Fruit fly (Drosophila melanogaster): ENCODE measurements around the gene Vps36.
A peak's percentile ranks its signal among the peaks of the same experiment; 100 is the strongest.

Vps36 gene

dm6 chr3L:13502484-13503109 is 10.3 kb downstream of the Vps36 start, which contains the start of gene Spt20 (continued):
- TF ChIP-seq dmrt99B (tag; optimal IDR thresholded peaks at IDR 0.05) (no peak), Doc3 (GFP tag; IDR thresholded peaks at IDR 0.05; ENCODE audit: partially characterized antibody) (no peak), CG14860 (GFP tag; IDR thresholded peaks at IDR 0.05; ENCODE audit: partially characterized antibody) (0 out of 3 replicates have a peak, but pooled peaks have one; percentile 36), CG2202 (tag; optimal IDR thresholded peaks at IDR 0.05) (no peak), hbn (GFP tag; IDR thresholded peaks at IDR 0.05; ENCODE audit: partially characterized antibody) (peak; percentile 29; the same call in 1 of the 2 replicates), unc-4 (GFP tag; IDR thresholded peaks at IDR 0.05; ENCODE audit: partially characterized antibody) (peak; percentile 55), CG17186 (GFP tag; optimal IDR thresholded peaks at IDR 0.05) (peak; percentile 100), CG14710 (tag; optimal IDR thresholded peaks at IDR 0.05) (peak; percentile 100), NFAT (GFP tag; IDR thresholded peaks at IDR 0.05) (peak; percentile 26; the same call in 1 of the 2 replicates), CG5953 (GFP tag; IDR thresholded peaks at IDR 0.05) (no peak), row (GFP tag; IDR thresholded peaks at IDR 0.05) (peak; percentile 20; the same call in 1 of the 3 replicates), Lhr (GFP tag; optimal IDR thresholded peaks at IDR 0.05) (peak; percentile 44), CG13287 (GFP tag; IDR thresholded peaks at IDR 0.05; ENCODE audit: partially characterized antibody) (peak; percentile 62), CG12104 (GFP tag; optimal IDR thresholded peaks at IDR 0.05) (no peak), Rfx (GFP tag; IDR thresholded peaks at IDR 0.05) (peak; percentile 47)

- TF ChIP-seq CG42726 (GFP tag; IDR thresholded peaks at IDR 0.05; ENCODE audit: partially characterized antibody), result 0 out of 2 replicates have a peak, but pooled peaks have one; percentile 20
- no peak for TF ChIP-seq crc (GFP tag; optimal IDR thresholded peaks at IDR 0.05)
- TF ChIP-seq CG32532 (GFP tag; IDR thresholded peaks at IDR 0.05), result 0 out of 2 replicates have a peak, but pooled peaks have one; percentile 22
- TF ChIP-seq Sox100B (GFP tag; optimal IDR thresholded peaks at IDR 0.05), result no peak
- no peak for TF ChIP-seq Oaz (GFP tag; IDR thresholded peaks at IDR 0.05)
- TF ChIP-seq CG11456 (GFP tag; IDR thresholded peaks at IDR 0.05), result 0 out of 3 replicates have a peak, but pooled peaks have one; percentile 18
- peak; percentile 30; the same call in 1 of the 3 replicates for TF ChIP-seq sr (GFP tag; IDR thresholded peaks at IDR 0.05)
- 0 out of 2 replicates have a peak, but pooled peaks have one; percentile 35 for TF ChIP-seq slbo (GFP tag; IDR thresholded peaks at IDR 0.05)
- peak; percentile 68 for TF ChIP-seq cg (GFP tag; optimal IDR thresholded peaks at IDR 0.05)
- no peak for TF ChIP-seq CG14860 (GFP tag; IDR thresholded peaks at IDR 0.05; ENCODE audit: partially characterized antibody)
- peak; percentile 89 for TF ChIP-seq nom (GFP tag; optimal IDR thresholded peaks at IDR 0.05)
- TF ChIP-seq kni (GFP tag; optimal IDR thresholded peaks at IDR 0.05), result peak; percentile 5
- TF ChIP-seq Side (GFP tag; optimal IDR thresholded peaks at IDR 0.05), result no peak
- TF ChIP-seq CG11247 (GFP tag; IDR thresholded peaks at IDR 0.05), result 0 out of 2 replicates have a peak, but pooled peaks have one; percentile 6
- no peak for TF ChIP-seq klu (GFP tag; IDR thresholded peaks at IDR 0.05)
- TF ChIP-seq ranshi (GFP tag; IDR thresholded peaks at IDR 0.05), result no peak
- peak; percentile 47; the same call in 1 of the 2 replicates for TF ChIP-seq vvl (GFP tag; IDR thresholded peaks at IDR 0.05)
- TF ChIP-seq crol (GFP tag; IDR thresholded peaks at IDR 0.05), result peak; percentile 45
- peak; percentile 60; the same call in 1 of the 4 replicates for TF ChIP-seq chinmo (GFP tag; IDR thresholded peaks at IDR 0.05; ENCODE audit: partially characterized antibody)
- no peak for TF ChIP-seq CG13894 (tag; optimal IDR thresholded peaks at IDR 0.05)
- TF ChIP-seq row (GFP tag; IDR thresholded peaks at IDR 0.05), result 0 out of 3 replicates have a peak, but pooled peaks have one; percentile 7
- peak; percentile 66 for TF ChIP-seq Med (GFP tag)
- no peak for TF ChIP-seq HLH3B (GFP tag; IDR thresholded peaks at IDR 0.05)
- peak; percentile 84 for TF ChIP-seq Drgx (GFP tag; IDR thresholded peaks at IDR 0.05)
- peak in 1 of 2 experiments; percentile 48 for TF ChIP-seq bsh (GFP tag; optimal IDR thresholded peaks at IDR 0.05)
- TF ChIP-seq CG1024 (GFP tag; IDR thresholded peaks at IDR 0.05), result no peak
- no peak for TF ChIP-seq cato (GFP tag; optimal IDR thresholded peaks at IDR 0.05; ENCODE audit: borderline replicate concordance)
- peak; percentile 77 for TF ChIP-seq lbe (GFP tag; optimal IDR thresholded peaks at IDR 0.05)
- peak; percentile 81 for TF ChIP-seq zf30C (GFP tag; optimal IDR thresholded peaks at IDR 0.05)
Observed at dm6 chr3L:13499932-13500719, 12.8 kb downstream of the Vps36 start.

Data from whole organism, embryonic.